Fruit fly (Drosophila melanogaster): Measurements from ENCODE around the gene CG6834.
A peak's percentile ranks its signal among the peaks of the same experiment; 100 is the strongest.

The CG6834 gene

dm6 chr3R:11650105-11651039, 37.6 kb downstream of the CG6834 start, which contains the start of the genes Csk and Elp1:
Csk (minus strand) TSS chr3R:11650706.
Elp1 (plus strand) TSS chr3R:11650971.
- peak; percentile 41 for TF ChIP-seq CG9705 (GFP tag; optimal IDR thresholded peaks at IDR 0.05)
- TF ChIP-seq Myc (optimal IDR thresholded peaks at IDR 0.05), result peak; percentile 91
- TF ChIP-seq h (GFP tag; optimal IDR thresholded peaks at IDR 0.05), result peak; percentile 63
- no peak for TF ChIP-seq Vsx2 (GFP tag; optimal IDR thresholded peaks at IDR 0.05; ENCODE audit: partially characterized antibody)
- TF ChIP-seq Jra (GFP tag; optimal IDR thresholded peaks at IDR 0.05), result no peak
- peak; percentile 13 for TF ChIP-seq N (GFP tag; optimal IDR thresholded peaks at IDR 0.05)
- no peak for TF ChIP-seq dl (GFP tag; optimal IDR thresholded peaks at IDR 0.05; ENCODE audit: insufficient read depth in 1 of 2, partially characterized antibody in 2 of 2)
- peak; percentile 72 for TF ChIP-seq HLH106 (tag; optimal IDR thresholded peaks at IDR 0.05)
- no peak for TF ChIP-seq Dif (GFP tag; optimal IDR thresholded peaks at IDR 0.05; ENCODE audit: partially characterized antibody)
- peak; percentile 51 for TF ChIP-seq sv (GFP tag; optimal IDR thresholded peaks at IDR 0.05)
- peak; percentile 16 for TF ChIP-seq OdsH (GFP tag; optimal IDR thresholded peaks at IDR 0.05)
- TF ChIP-seq dsf (GFP tag; optimal IDR thresholded peaks at IDR 0.05; ENCODE audit: borderline replicate concordance), result peak; percentile 8
- TF ChIP-seq psq (GFP tag; optimal IDR thresholded peaks at IDR 0.05), result peak; percentile 7
- TF ChIP-seq Hnf4 (GFP tag; optimal IDR thresholded peaks at IDR 0.05), result peak; percentile 52
- no peak for TF ChIP-seq brk (GFP tag; optimal IDR thresholded peaks at IDR 0.05)
- TF ChIP-seq usp (GFP tag; optimal IDR thresholded peaks at IDR 0.05), result no peak
- peak; percentile 71 for TF ChIP-seq Sp1 (GFP tag; optimal IDR thresholded peaks at IDR 0.05)
- TF ChIP-seq Mio (GFP tag; optimal IDR thresholded peaks at IDR 0.05), result no peak
- TF ChIP-seq tai (GFP tag; optimal IDR thresholded peaks at IDR 0.05), result no peak
- peak; percentile 58 for TF ChIP-seq br (GFP tag; optimal IDR thresholded peaks at IDR 0.05)
- TF ChIP-seq sage (GFP tag; optimal IDR thresholded peaks at IDR 0.05), result no peak
- no peak for TF ChIP-seq Hr78 (GFP tag; optimal IDR thresholded peaks at IDR 0.05)
- TF ChIP-seq Hr83 (GFP tag; optimal IDR thresholded peaks at IDR 0.05; ENCODE audit: poor library complexity, severe bottlenecking), result peak; percentile 27
- peak in 1 of 2 experiments; percentile 72 for TF ChIP-seq foxo (GFP tag; optimal IDR thresholded peaks at IDR 0.05)
- no peak for TF ChIP-seq Rel (GFP tag; optimal IDR thresholded peaks at IDR 0.05)
- TF ChIP-seq Rel (tag; optimal IDR thresholded peaks at IDR 0.05), result peak; percentile 96
- peak; percentile 29 for TF ChIP-seq ey (GFP tag; optimal IDR thresholded peaks at IDR 0.05)
- peak; percentile 69 for TF ChIP-seq rgr (GFP tag; optimal IDR thresholded peaks at IDR 0.05)
- TF ChIP-seq Dfd (GFP tag; optimal IDR thresholded peaks at IDR 0.05), result no peak
- no peak for TF ChIP-seq CrebA (GFP tag; optimal IDR thresholded peaks at IDR 0.05; ENCODE audit: borderline replicate concordance)
- TF ChIP-seq CG32264 (GFP tag; optimal IDR thresholded peaks at IDR 0.05), result no peak
- TF ChIP-seq Abd-B (GFP tag; optimal IDR thresholded peaks at IDR 0.05), result no peak
- peak; percentile 62 for TF ChIP-seq fru (GFP tag; optimal IDR thresholded peaks at IDR 0.05)
- TF ChIP-seq GATAd (GFP tag; optimal IDR thresholded peaks at IDR 0.05), result no peak
- no peak for TF ChIP-seq lola (GFP tag; optimal IDR thresholded peaks at IDR 0.05)
- TF ChIP-seq woc (GFP tag; optimal IDR thresholded peaks at IDR 0.05), result peak; percentile 79
- no peak for TF ChIP-seq jim (GFP tag; optimal IDR thresholded peaks at IDR 0.05)
- TF ChIP-seq dmrt93B (GFP tag; optimal IDR thresholded peaks at IDR 0.05), result peak; percentile 39
- no peak for TF ChIP-seq pan (optimal IDR thresholded peaks at IDR 0.05)

DNA sequence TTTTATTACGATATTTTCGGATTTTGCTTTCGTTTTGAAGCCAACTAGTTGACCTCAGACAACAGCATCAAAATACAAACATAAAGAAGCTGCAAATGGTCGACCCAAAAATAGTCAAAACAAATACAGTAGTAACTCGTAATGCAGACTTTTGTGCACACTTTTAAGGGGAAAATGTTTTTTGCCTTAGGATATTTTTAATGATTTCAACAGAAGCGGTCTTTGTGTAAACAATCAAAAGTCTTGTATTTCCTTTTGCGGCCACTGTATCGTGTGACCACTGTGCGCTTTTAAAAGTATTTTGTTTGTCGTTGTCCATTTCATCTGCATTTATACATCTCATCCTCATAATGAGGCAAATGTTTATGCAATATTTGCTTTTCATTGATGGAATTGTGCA, 38.5 kb downstream of the CG6834 start:
- TF ChIP-seq Myc (optimal IDR thresholded peaks at IDR 0.05) (no peak), dmrt93B (GFP tag; optimal IDR thresholded peaks at IDR 0.05) (peak; percentile 73), h (GFP tag; optimal IDR thresholded peaks at IDR 0.05) (peak; percentile 88), Rel (GFP tag; optimal IDR thresholded peaks at IDR 0.05) (peak; percentile 58), Rel (tag; optimal IDR thresholded peaks at IDR 0.05) (no peak), CrebA (GFP tag; optimal IDR thresholded peaks at IDR 0.05; ENCODE audit: borderline replicate concordance) (no peak), woc (GFP tag; optimal IDR thresholded peaks at IDR 0.05) (peak; percentile 62), sv (GFP tag; optimal IDR thresholded peaks at IDR 0.05) (peak; percentile 98), Sp1 (GFP tag; optimal IDR thresholded peaks at IDR 0.05) (peak; percentile 79), HLH106 (tag; optimal IDR thresholded peaks at IDR 0.05) (peak; percentile 86), lola (GFP tag; optimal IDR thresholded peaks at IDR 0.05) (no peak), Abd-B (GFP tag; optimal IDR thresholded peaks at IDR 0.05) (no peak), Hr83 (GFP tag; optimal IDR thresholded peaks at IDR 0.05; ENCODE audit: poor library complexity, severe bottlenecking) (peak; percentile 65), fru (GFP tag; optimal IDR thresholded peaks at IDR 0.05) (peak; percentile 79), psq (GFP tag; optimal IDR thresholded peaks at IDR 0.05) (peak; percentile 71), Hr78 (GFP tag; optimal IDR thresholded peaks at IDR 0.05) (no peak), OdsH (GFP tag; optimal IDR thresholded peaks at IDR 0.05) (peak; percentile 87), rgr (GFP tag; optimal IDR thresholded peaks at IDR 0.05) (peak; percentile 88), foxo (GFP tag; optimal IDR thresholded peaks at IDR 0.05) (peak; percentile 56 to 90), ey (GFP tag; optimal IDR thresholded peaks at IDR 0.05) (peak; percentile 88), usp (GFP tag; optimal IDR thresholded peaks at IDR 0.05) (no peak), sage (GFP tag; optimal IDR thresholded peaks at IDR 0.05) (peak; percentile 52), N (GFP tag; optimal IDR thresholded peaks at IDR 0.05) (no peak), dsf (GFP tag; optimal IDR thresholded peaks at IDR 0.05; ENCODE audit: borderline replicate concordance) (peak; percentile 31), pan (optimal IDR thresholded peaks at IDR 0.05) (no peak), tai (GFP tag; optimal IDR thresholded peaks at IDR 0.05) (peak; percentile 88), Dif (GFP tag; optimal IDR thresholded peaks at IDR 0.05; ENCODE audit: partially characterized antibody) (no peak), CG32264 (GFP tag; optimal IDR thresholded peaks at IDR 0.05) (peak; percentile 29), Dfd (GFP tag; optimal IDR thresholded peaks at IDR 0.05) (no peak), Mio (GFP tag; optimal IDR thresholded peaks at IDR 0.05) (no peak), CG9705 (GFP tag; optimal IDR thresholded peaks at IDR 0.05) (peak; percentile 63), Hnf4 (GFP tag; optimal IDR thresholded peaks at IDR 0.05) (peak; percentile 90), dl (GFP tag; optimal IDR thresholded peaks at IDR 0.05; ENCODE audit: insufficient read depth in 1 of 2, partially characterized antibody in 2 of 2) (no peak), Jra (GFP tag; optimal IDR thresholded peaks at IDR 0.05) (peak; percentile 74), br (GFP tag; optimal IDR thresholded peaks at IDR 0.05) (peak; percentile 88), jim (GFP tag; optimal IDR thresholded peaks at IDR 0.05) (no peak), brk (GFP tag; optimal IDR thresholded peaks at IDR 0.05) (peak; percentile 55), Vsx2 (GFP tag; optimal IDR thresholded peaks at IDR 0.05; ENCODE audit: partially characterized antibody) (no peak), GATAd (GFP tag; optimal IDR thresholded peaks at IDR 0.05) (peak; percentile 15)
